Worm (Caenorhabditis elegans) whole organism, late embryonic: ENCODE measurements around the gene let-756.

ENCODE experiments used
- F13H6.1 ChIP-seq: sonication (generic microtip); optimal IDR thresholded peaks from 2 replicates; lab custom pipeline; 2016; ENCODE audit warnings: missing genetic modification characterization, missing compliant biosample characterization
- K02D7.2 ChIP-seq: sonication (generic microtip); optimal IDR thresholded peaks from 2 replicates; lab custom pipeline; 2017; ENCODE audit warnings: mild to moderate bottlenecking, missing genetic modification characterization, missing compliant biosample characterization
- ceh-19 ChIP-seq: fragments of 200-800 bp; sonication (Bioruptor generic); optimal IDR thresholded peaks from 2 replicates; lab custom pipeline; 2018; ENCODE audit warnings: mild to moderate bottlenecking, missing genetic modification characterization, missing compliant biosample characterization
- ceh-24 ChIP-seq: sonication (generic microtip); optimal IDR thresholded peaks from 2 replicates; lab custom pipeline; 2016; ENCODE audit warnings: mild to moderate bottlenecking, missing genetic modification characterization, missing compliant biosample characterization
- ceh-31 ChIP-seq: sonication (generic microtip); optimal IDR thresholded peaks from 2 replicates; lab custom pipeline; 2016; ENCODE audit warnings: missing genetic modification characterization, missing compliant biosample characterization
- ceh-34 ChIP-seq: sonication (generic microtip); optimal IDR thresholded peaks from 2 replicates; lab custom pipeline; 2016; ENCODE audit warnings: mild to moderate bottlenecking, missing genetic modification characterization, missing compliant biosample characterization
- ceh-48 ChIP-seq: sonication (generic microtip); optimal IDR thresholded peaks from 2 replicates; lab custom pipeline; 2016; ENCODE audit warnings: missing genetic modification characterization, inconsistent platforms, missing compliant biosample characterization
- ceh-9 ChIP-seq: sonication (generic microtip); optimal IDR thresholded peaks from 2 replicates; lab custom pipeline; 2016; ENCODE audit warnings: mild to moderate bottlenecking, missing genetic modification characterization, inconsistent platforms, missing compliant biosample characterization
- che-1 ChIP-seq: sonication (generic microtip); optimal IDR thresholded peaks from 2 replicates; lab custom pipeline; 2016; ENCODE audit warnings: mild to moderate bottlenecking, missing genetic modification characterization, missing compliant biosample characterization
- dmd-4 ChIP-seq: sonication (generic microtip); optimal IDR thresholded peaks from 2 replicates; lab custom pipeline; 2016; ENCODE audit warnings: borderline replicate concordance, missing genetic modification characterization, missing compliant biosample characterization
- elt-2 ChIP-seq: sonication (generic microtip); optimal IDR thresholded peaks from 2 replicates; lab custom pipeline; 2016; ENCODE audit warnings: missing genetic modification reagents, missing genetic modification characterization, missing compliant biosample characterization
- elt-4 ChIP-seq: sonication (generic microtip); optimal IDR thresholded peaks from 2 replicates; lab custom pipeline; 2016; ENCODE audit warnings: missing genetic modification characterization, missing compliant biosample characterization
- eyg-1 ChIP-seq: sonication (generic microtip); optimal IDR thresholded peaks from 2 replicates; lab custom pipeline; 2016; ENCODE audit warnings: missing genotype, missing genetic modification characterization, missing compliant biosample characterization
- fkh-10 ChIP-seq: fragments of 150-350 bp; optimal IDR thresholded peaks from 2 replicates; lab custom pipeline; 2014; ENCODE audit warnings: missing biosample characterization, missing genetic modification reagents, missing genetic modification characterization
- gmeb-2 ChIP-seq: sonication (generic microtip); optimal IDR thresholded peaks from 2 replicates; lab custom pipeline; 2016; ENCODE audit warnings: missing genetic modification characterization, inconsistent platforms, missing compliant biosample characterization
- hlh-15 ChIP-seq: sonication (generic microtip); optimal IDR thresholded peaks from 2 replicates; lab custom pipeline; 2016; ENCODE audit warnings: missing genetic modification characterization, missing compliant biosample characterization
- hlh-30 ChIP-seq: sonication (generic microtip); optimal IDR thresholded peaks from 2 replicates; lab custom pipeline; 2017; ENCODE audit warnings: antibody characterized with exemption, missing genetic modification characterization, missing compliant biosample characterization; ENCODE audit not compliant: insufficient read depth
- lim-6 ChIP-seq: sonication (generic microtip); optimal IDR thresholded peaks from 2 replicates; lab custom pipeline; 2016; ENCODE audit warnings: missing genetic modification characterization, missing compliant biosample characterization
- lin-11 ChIP-seq: fragments of 200-800 bp; sonication (Bioruptor generic); optimal IDR thresholded peaks from 2 replicates; lab custom pipeline; 2018; ENCODE audit warnings: mild to moderate bottlenecking, missing genetic modification characterization, missing compliant biosample characterization
- nfya-1 ChIP-seq: sonication (generic microtip); optimal IDR thresholded peaks from 2 replicates; lab custom pipeline; 2017; ENCODE audit warnings: missing genetic modification characterization, mild to moderate bottlenecking, missing compliant biosample characterization, antibody characterized with exemption, moderate library complexity
- odd-2 ChIP-seq: sonication (generic microtip); optimal IDR thresholded peaks from 2 replicates; lab custom pipeline; 2017; ENCODE audit warnings: antibody characterized with exemption, mild to moderate bottlenecking, missing genetic modification characterization, missing compliant biosample characterization
- pax-1 ChIP-seq: fragments of 150-350 bp; optimal IDR thresholded peaks from 2 replicates; lab custom pipeline; 2014; ENCODE audit warnings: missing biosample characterization, missing genetic modification characterization
- pha-4 ChIP-seq: fragments of 150-350 bp; optimal IDR thresholded peaks from 2 replicates; lab custom pipeline; 2018; ENCODE audit warnings: missing biosample characterization, missing genetic modification reagents, missing genetic modification characterization
- pqm-1 ChIP-seq: sonication (generic microtip); optimal IDR thresholded peaks from 2 replicates; lab custom pipeline; 2016; ENCODE audit warnings: missing genetic modification characterization, missing compliant biosample characterization
- ref-2 ChIP-seq: sonication (generic microtip); optimal IDR thresholded peaks from 2 replicates; lab custom pipeline; 2016; ENCODE audit warnings: missing genetic modification characterization, missing compliant biosample characterization
- rnt-1 ChIP-seq: sonication (generic microtip); optimal IDR thresholded peaks from 2 replicates; lab custom pipeline; 2016; ENCODE audit warnings: missing genetic modification characterization, missing compliant biosample characterization
- sdc-2 ChIP-seq: sonication (generic microtip); optimal IDR thresholded peaks from 2 replicates; lab custom pipeline; 2016; ENCODE audit warnings: missing genotype, missing genetic modification characterization, missing compliant biosample characterization
- sox-4 ChIP-seq: sonication (generic microtip); optimal IDR thresholded peaks from 2 replicates; lab custom pipeline; 2017; ENCODE audit warnings: mild to moderate bottlenecking, missing genetic modification characterization, inconsistent platforms, missing compliant biosample characterization
- tbx-2 ChIP-seq: sonication (generic microtip); optimal IDR thresholded peaks from 2 replicates; lab custom pipeline; 2016; ENCODE audit warnings: missing genetic modification characterization, missing compliant biosample characterization
- unc-3 ChIP-seq, 2 experiments: fragments of 200-800 bp in 1 of 2; sonication (Bioruptor generic) in 1 of 2; sonication (generic microtip) in 1 of 2; conservative IDR thresholded peaks in 1 of 2; optimal IDR thresholded peaks in 1 of 2; 2 replicates each; pipeline versions ENCODE4 v1.3.6 to Lab custom; 2016 to 2022; ENCODE audit warnings: missing compliant biosample characterization in 2 of 2, missing genetic modification characterization in 2 of 2, missing genetic modification reagents in 1 of 2
- unc-42 ChIP-seq: sonication (generic microtip); optimal IDR thresholded peaks from 2 replicates; lab custom pipeline; 2016; ENCODE audit warnings: missing genotype, missing genetic modification characterization, missing compliant biosample characterization
- unc-55 ChIP-seq: sonication (generic microtip); optimal IDR thresholded peaks from 2 replicates; lab custom pipeline; 2017; ENCODE audit warnings: missing biosample characterization, missing genetic modification reagents, missing genetic modification characterization
- unc-86 ChIP-seq: sonication (generic microtip); optimal IDR thresholded peaks from 2 replicates; lab custom pipeline; 2016; ENCODE audit warnings: missing genetic modification characterization, missing compliant biosample characterization

Gene let-756

ce11 chrIII:6439854-6440253 lies 32.9 kb downstream of the let-756 start:
- TF ChIP-seq ceh-34 (tag; lab: Kevin White, UChicago), result no peak
- TF ChIP-seq unc-42 (tag; lab: Kevin White, UChicago), result no peak
- no peak for TF ChIP-seq rnt-1 (tag; lab: Kevin White, UChicago)
- TF ChIP-seq ceh-31, result no peak
- no peak for TF ChIP-seq eyg-1 (tag; lab: Kevin White, UChicago)
- no peak for TF ChIP-seq gmeb-2 (tag; lab: Kevin White, UChicago)

ce11 chrIII:6442305-6443125 lies 35.6 kb downstream of the let-756 start, which contains the start of gene mel-32:
mel-32 (minus strand) TSS chrIII:6443000.
- peak; percentile 61 for TF ChIP-seq elt-2 (tag; lab: Kevin White, UChicago)
- TF ChIP-seq eyg-1 (tag; lab: Kevin White, UChicago), result no peak

DNA sequence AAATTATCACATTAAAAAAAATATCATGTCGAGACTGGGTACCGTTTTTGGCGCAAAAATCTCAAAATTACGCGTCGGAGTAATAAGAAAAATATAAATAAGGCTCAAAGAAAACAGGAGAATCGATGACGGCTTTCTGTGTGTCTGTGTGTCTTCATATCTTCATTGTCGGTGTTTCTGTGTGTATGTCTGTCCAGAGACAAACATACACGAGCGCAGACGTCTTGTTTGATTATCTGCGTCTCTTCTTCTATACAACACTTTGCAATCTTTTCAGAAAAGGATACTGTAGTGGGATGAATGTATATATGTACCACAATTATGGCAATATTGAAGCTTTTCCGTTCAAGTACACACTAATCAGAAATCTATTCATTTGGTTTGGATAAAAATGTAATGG lies 37.4 kb downstream of the let-756 start, which contains the start of gene C05D11.13:
TSS of gene C05D11.13 (minus strand) at position 252 of the 400 bp plus-strand sequence.
- TF ChIP-seq che-1 (tag; lab: Kevin White, UChicago), result no peak
- TF ChIP-seq dmd-4 (tag; lab: Kevin White, UChicago), result no peak
- TF ChIP-seq lin-11 (tag; lab: Kevin White, UChicago), result no peak
- peak; percentile 6 for TF ChIP-seq nfya-1
- no peak for TF ChIP-seq ceh-24
- TF ChIP-seq ref-2 (tag; lab: Kevin White, UChicago), result peak; percentile 28
- TF ChIP-seq tbx-2 (tag; lab: Kevin White, UChicago), result peak; percentile 16
- TF ChIP-seq sdc-2 (tag; lab: Kevin White, UChicago), result no peak
- TF ChIP-seq elt-2 (tag; lab: Kevin White, UChicago), result peak; percentile 30
- TF ChIP-seq F13H6.1, result no peak
- no peak for TF ChIP-seq odd-2 (tag; lab: Kevin White, UChicago)
- no peak for TF ChIP-seq lim-6 (tag; lab: Kevin White, UChicago)
- peak; percentile 41 for TF ChIP-seq unc-55 (GFP tag; lab: Kevin White, UChicago)
- peak; percentile 4 for TF ChIP-seq unc-86 (tag; lab: Kevin White, UChicago)
- no peak for TF ChIP-seq hlh-15
- TF ChIP-seq hlh-30, result no peak
- TF ChIP-seq elt-4 (tag; lab: Kevin White, UChicago), result no peak
- TF ChIP-seq ceh-48 (tag; lab: Kevin White, UChicago), result no peak
- TF ChIP-seq pqm-1 (tag; lab: Kevin White, UChicago), result no peak

DNA sequence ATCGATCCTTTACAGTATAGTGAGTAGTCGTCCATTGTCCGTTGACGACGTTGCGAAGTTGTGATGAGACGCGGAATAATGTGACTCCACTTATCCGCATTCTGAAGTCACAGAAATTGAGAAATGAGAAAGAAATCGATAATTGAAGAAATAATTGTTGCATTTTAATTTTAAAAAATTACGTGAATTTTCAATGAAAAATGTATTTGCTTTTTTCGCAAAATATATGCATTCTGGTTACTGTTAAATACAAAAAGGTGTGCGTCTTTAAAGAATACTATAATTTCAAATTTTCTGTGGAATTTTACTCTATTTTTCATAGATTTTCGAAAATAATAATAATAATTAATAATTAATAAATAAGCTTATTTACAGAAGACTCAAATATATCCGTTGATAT lies 39.9 kb downstream of the let-756 start, which contains the start of gene let-721:
TSS of gene let-721 (minus strand) at position 101 of the 400 bp plus-strand sequence.
- TF ChIP-seq sox-4, result no peak
- TF ChIP-seq odd-2 (tag; lab: Kevin White, UChicago), result no peak
- no peak for TF ChIP-seq pax-1
- TF ChIP-seq sdc-2 (tag; lab: Kevin White, UChicago), result no peak
- TF ChIP-seq ref-2 (tag; lab: Kevin White, UChicago), result no peak
- no peak for TF ChIP-seq ceh-9 (tag; lab: Kevin White, UChicago)
- TF ChIP-seq ceh-19 (GFP tag; lab: Kevin White, UChicago), result no peak

- TF ChIP-seq unc-3 (GFP tag; conservative IDR thresholded peaks at IDR 0.05; lab: Robert Waterston, UW) (no peak), unc-3 (tag; optimal IDR thresholded peaks at IDR 0.05; lab: Kevin White, UChicago) (no peak), pqm-1 (tag; lab: Kevin White, UChicago) (no peak), odd-2 (tag; lab: Kevin White, UChicago) (no peak), unc-86 (tag; lab: Kevin White, UChicago) (no peak), elt-2 (tag; lab: Kevin White, UChicago) (peak; percentile 39), K02D7.2 (tag; lab: Kevin White, UChicago) (no peak), fkh-10 (GFP tag; lab: Kevin White, UChicago) (no peak), hlh-30 (peak; percentile 18), lim-6 (tag; lab: Kevin White, UChicago) (no peak), pha-4 (tag; lab: Kevin White, UChicago) (no peak), sox-4 (no peak)
These were observed 40.6 kb downstream of the let-756 start for ce11 chrIII:6447521-6447920.
